Fruit fly (Drosophila melanogaster): Measurements from ENCODE around the gene ear.

The ear gene

DNA sequence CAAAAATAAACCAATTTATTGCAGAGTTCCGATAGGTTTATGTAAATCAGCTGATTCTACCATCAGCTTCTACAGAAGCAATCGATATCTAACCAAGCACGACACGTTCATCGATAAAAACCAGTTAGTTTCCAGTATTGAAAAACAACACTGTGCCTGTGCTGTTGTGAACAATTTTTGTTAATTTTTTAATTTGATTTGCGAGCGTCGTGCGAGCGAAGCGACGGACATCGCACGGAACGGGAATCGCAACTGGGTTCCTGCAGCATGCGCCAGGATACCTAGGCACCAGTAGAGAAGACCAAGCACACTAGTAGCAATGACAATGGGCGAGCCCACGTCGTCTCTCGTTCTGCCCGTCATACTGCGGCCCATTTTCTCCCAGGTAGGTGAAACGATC, 51.3 kb downstream of the ear start, which contains the start of the genes Ccm3 and CG6136 (continued):
- no peak for TF ChIP-seq ro (GFP tag; IDR thresholded peaks at IDR 0.05)
- TF ChIP-seq Awh (GFP tag; IDR thresholded peaks at IDR 0.05), result no peak
- TF ChIP-seq CG2120 (GFP tag; optimal IDR thresholded peaks at IDR 0.05), result peak; percentile 72
- TF ChIP-seq MTF-1 (GFP tag; optimal IDR thresholded peaks at IDR 0.05; ENCODE audit: borderline replicate concordance), result peak; percentile 14
- no peak for TF ChIP-seq CG1832 (GFP tag; optimal IDR thresholded peaks at IDR 0.05)
- TF ChIP-seq twi (tag; optimal IDR thresholded peaks at IDR 0.05), result no peak
- peak; percentile 24 for TF ChIP-seq H2.0 (GFP tag; IDR thresholded peaks at IDR 0.05)
- no peak for TF ChIP-seq abd-A (tag; optimal IDR thresholded peaks at IDR 0.05)
- TF ChIP-seq CG4820 (GFP tag; optimal IDR thresholded peaks at IDR 0.05), result no peak
- no peak for TF ChIP-seq Fer2 (tag; optimal IDR thresholded peaks at IDR 0.05)
- no peak for TF ChIP-seq maf-S (GFP tag; optimal IDR thresholded peaks at IDR 0.05)
- 0 out of 2 replicates have a peak, but pooled peaks have one; percentile 8 for TF ChIP-seq Taf1 (GFP tag; IDR thresholded peaks at IDR 0.05)
- TF ChIP-seq CG7745 (tag; optimal IDR thresholded peaks at IDR 0.05), result no peak
- TF ChIP-seq CG17568 (GFP tag; optimal IDR thresholded peaks at IDR 0.05), result no peak
- TF ChIP-seq grau (tag; optimal IDR thresholded peaks at IDR 0.05), result peak; percentile 54
- TF ChIP-seq CG30020 (tag; optimal IDR thresholded peaks at IDR 0.05), result peak; percentile 19
- peak; percentile 80 for TF ChIP-seq stwl (tag; optimal IDR thresholded peaks at IDR 0.05)
- no peak for TF ChIP-seq CG1647 (GFP tag; optimal IDR thresholded peaks at IDR 0.05)
- no peak for TF ChIP-seq CG10543 (GFP tag; optimal IDR thresholded peaks at IDR 0.05)
- TF ChIP-seq Hsf (GFP tag; optimal IDR thresholded peaks at IDR 0.05), result peak; percentile 35
- no peak for TF ChIP-seq CG13775 (GFP tag; optimal IDR thresholded peaks at IDR 0.05)
- TF ChIP-seq CG6683 (GFP tag; optimal IDR thresholded peaks at IDR 0.05), result peak; percentile 26
- TF ChIP-seq D (optimal IDR thresholded peaks at IDR 0.05), result no peak
- TF ChIP-seq D (GFP tag; optimal IDR thresholded peaks at IDR 0.05), result no peak
- peak; percentile 58 for TF ChIP-seq sug (tag; optimal IDR thresholded peaks at IDR 0.05)
- no peak for TF ChIP-seq dan (GFP tag; IDR thresholded peaks at IDR 0.05)
- TF ChIP-seq CG17328 (GFP tag; IDR thresholded peaks at IDR 0.05), result peak; percentile 46
- TF ChIP-seq dm (GFP tag; optimal IDR thresholded peaks at IDR 0.05), result peak; percentile 2
- TF ChIP-seq CG4424 (GFP tag; optimal IDR thresholded peaks at IDR 0.05), result peak; percentile 30
- TF ChIP-seq CG15696 (tag; optimal IDR thresholded peaks at IDR 0.05), result no peak
- TF ChIP-seq E2f1 (GFP tag; IDR thresholded peaks at IDR 0.05), result peak; percentile 56; the same call in 1 of the 2 replicates
- no peak for TF ChIP-seq sqz (GFP tag; optimal IDR thresholded peaks at IDR 0.05)
- TF ChIP-seq chinmo (GFP tag; IDR thresholded peaks at IDR 0.05; ENCODE audit: partially characterized antibody), result peak; percentile 88; the same call in 3 of the 4 replicates
- peak; percentile 27 for TF ChIP-seq CG2712 (tag; optimal IDR thresholded peaks at IDR 0.05)
- no peak for TF ChIP-seq CG4707 (GFP tag; optimal IDR thresholded peaks at IDR 0.05)
- TF ChIP-seq Kr (GFP tag; optimal IDR thresholded peaks at IDR 0.05), result no peak
- TF ChIP-seq NFAT (GFP tag; IDR thresholded peaks at IDR 0.05), result peak; percentile 61; the same call in 1 of the 2 replicates
- TF ChIP-seq fd102C (GFP tag; optimal IDR thresholded peaks at IDR 0.05), result no peak
- peak; percentile 30 for TF ChIP-seq mam (GFP tag; optimal IDR thresholded peaks at IDR 0.05)
- no peak for TF ChIP-seq Hand (GFP tag; optimal IDR thresholded peaks at IDR 0.05)
- TF ChIP-seq slp2 (GFP tag; optimal IDR thresholded peaks at IDR 0.05), result no peak
- no peak for TF ChIP-seq Nf-YB (GFP tag; optimal IDR thresholded peaks at IDR 0.05)
- no peak for TF ChIP-seq sima (GFP tag; optimal IDR thresholded peaks at IDR 0.05)
- no peak for TF ChIP-seq hkb (optimal IDR thresholded peaks at IDR 0.05)
- 0 out of 2 replicates have a peak, but pooled peaks have one; percentile 41 for TF ChIP-seq hkb (GFP tag; IDR thresholded peaks at IDR 0.05)
- no peak for TF ChIP-seq Sry-β (GFP tag; optimal IDR thresholded peaks at IDR 0.05)
- TF ChIP-seq CG13123 (GFP tag; optimal IDR thresholded peaks at IDR 0.05), result no peak
- TF ChIP-seq CG17829 (tag; optimal IDR thresholded peaks at IDR 0.05), result peak; percentile 34
- TF ChIP-seq sens (GFP tag), result peak; percentile 68
- TF ChIP-seq klu (GFP tag; IDR thresholded peaks at IDR 0.05), result no peak
- no peak for TF ChIP-seq pita (GFP tag; optimal IDR thresholded peaks at IDR 0.05)
- TF ChIP-seq HmgD (GFP tag; optimal IDR thresholded peaks at IDR 0.05), result peak; percentile 49
